Fruit fly (Drosophila melanogaster) whole organism, adult: ENCODE data around the gene CG14535.

Source experiments
- CG11617 ChIP-seq: fragments of 200-800 bp; sonication (Bioruptor generic); optimal IDR thresholded peaks from 2 replicates; lab custom pipeline; 2017; ENCODE audit warnings: mild to moderate bottlenecking, missing biosample characterization, missing genetic modification reagents, missing genetic modification characterization
- CG12768 ChIP-seq: fragments of 200-800 bp; sonication (Bioruptor generic); optimal IDR thresholded peaks from 2 replicates; lab custom pipeline; 2017; ENCODE audit warnings: missing biosample characterization, missing genetic modification characterization, mild to moderate bottlenecking, moderate library complexity, missing genetic modification reagents
- CG14711 ChIP-seq: fragments of 200-800 bp; sonication (Bioruptor generic); optimal IDR thresholded peaks from 2 replicates; lab custom pipeline; 2018; ENCODE audit warnings: missing biosample characterization, mild to moderate bottlenecking, missing genetic modification characterization, moderate library complexity
- CG1620 ChIP-seq: fragments of 200-800 bp; sonication (Bioruptor generic); optimal IDR thresholded peaks from 2 replicates; lab custom pipeline; 2016; ENCODE audit warnings: missing biosample characterization, missing genetic modification characterization
- CG33017 ChIP-seq: fragments of 200-800 bp; sonication (Bioruptor generic); optimal IDR thresholded peaks from 2 replicates; lab custom pipeline; 2018; ENCODE audit warnings: missing biosample characterization, mild to moderate bottlenecking, missing genetic modification characterization, moderate library complexity
- CG7045 ChIP-seq: fragments of 200-800 bp; sonication (Bioruptor generic); optimal IDR thresholded peaks from 2 replicates; lab custom pipeline; 2017; ENCODE audit warnings: missing biosample characterization, mild to moderate bottlenecking, missing genetic modification characterization
- CG7101 ChIP-seq: fragments of 200-800 bp; sonication (Bioruptor generic); optimal IDR thresholded peaks from 2 replicates; lab custom pipeline; 2018; ENCODE audit warnings: missing biosample characterization, mild to moderate bottlenecking, missing genetic modification characterization, moderate library complexity
- Clk ChIP-seq: fragments of 200-800 bp; sonication (Bioruptor generic); optimal IDR thresholded peaks from 2 replicates; lab custom pipeline; 2017; ENCODE audit warnings: missing biosample characterization, missing genetic modification characterization
- Crg-1 ChIP-seq: fragments of 200-800 bp; sonication (Bioruptor generic); optimal IDR thresholded peaks from 2 replicates; lab custom pipeline; 2016; ENCODE audit warnings: missing biosample characterization, missing genetic modification characterization
- Hr96 ChIP-seq: fragments of 200-800 bp; sonication (Bioruptor generic); optimal IDR thresholded peaks from 2 replicates; lab custom pipeline; 2016; ENCODE audit warnings: missing biosample characterization, missing genetic modification characterization
- Mnt ChIP-seq: fragments of 200-800 bp; sonication (Bioruptor generic); optimal IDR thresholded peaks from 2 replicates; lab custom pipeline; 2016; ENCODE audit warnings: missing biosample characterization, mild to moderate bottlenecking, missing genetic modification characterization
- bab1 ChIP-seq: fragments of 200-800 bp; sonication (Bioruptor generic); optimal IDR thresholded peaks from 3 replicates; lab custom pipeline; 2019; ENCODE audit warnings: missing biosample characterization, mild to moderate bottlenecking, missing genetic modification characterization, moderate library complexity
- cic ChIP-seq: fragments of 200-800 bp; sonication (Bioruptor generic); optimal IDR thresholded peaks from 2 replicates; lab custom pipeline; 2017; ENCODE audit warnings: missing biosample characterization, mild to moderate bottlenecking, missing genetic modification characterization, moderate library complexity
- cnc ChIP-seq, 2 experiments: fragments of >200 bp; optimal IDR thresholded peaks; 2 replicates each; lab custom pipeline; 2017
- kay ChIP-seq: fragments of 200-800 bp; sonication (Bioruptor generic); peaks from one replicate; lab custom pipeline; 2016; ENCODE audit warnings: missing biosample characterization, missing genetic modification characterization, borderline replicate concordance
- ovo ChIP-seq: fragments of 200-800 bp; sonication (Bioruptor generic); optimal IDR thresholded peaks from 2 replicates; lab custom pipeline; 2016; ENCODE audit warnings: missing biosample characterization, missing genetic modification characterization
- pad ChIP-seq: fragments of 200-800 bp; sonication (Bioruptor generic); optimal IDR thresholded peaks from 3 replicates; lab custom pipeline; 2017; ENCODE audit warnings: missing biosample characterization, missing genetic modification characterization, mild to moderate bottlenecking, moderate library complexity, missing genetic modification reagents
- tj ChIP-seq: fragments of 200-800 bp; sonication (Bioruptor generic); optimal IDR thresholded peaks from 3 replicates; lab custom pipeline; 2017; ENCODE audit warnings: missing biosample characterization, mild to moderate bottlenecking, missing genetic modification characterization, moderate library complexity
- toe ChIP-seq: fragments of 200-800 bp; sonication (Bioruptor generic); optimal IDR thresholded peaks from 2 replicates; lab custom pipeline; 2016; ENCODE audit warnings: missing biosample characterization, missing genetic modification characterization

Gene CG14535

dm6 chr2L:7868608-7869007 is 13.3 kb upstream of the CG14535 start:
- TF ChIP-seq cnc (optimal IDR thresholded peaks at IDR 0.05; lab: Kevin White, UChicago) (no peak), Hr96 (GFP tag; lab: Kevin White, UChicago) (no peak), CG33017 (tag; lab: Kevin White, UChicago) (no peak), toe (GFP tag; lab: Kevin White, UChicago) (no peak), CG11617 (GFP tag; lab: Kevin White, UChicago) (no peak), ovo (GFP tag; lab: Kevin White, UChicago) (no peak), CG14711 (tag; lab: Kevin White, UChicago) (no peak), CG12768 (GFP tag; lab: Kevin White, UChicago) (no peak), Crg-1 (GFP tag; lab: Kevin White, UChicago) (no peak), bab1 (GFP tag; lab: Kevin White, UChicago) (no peak), pad (GFP tag; lab: Kevin White, UChicago) (no peak), Clk (GFP tag; lab: Kevin White, UChicago) (no peak), CG7101 (tag; lab: Kevin White, UChicago) (no peak), CG7045 (no peak)

dm6 chr2L:7861733-7862132 is 6.5 kb upstream of the CG14535 start:
- TF ChIP-seq ovo (GFP tag; lab: Kevin White, UChicago) (no peak), CG7101 (tag; lab: Kevin White, UChicago) (no peak), toe (GFP tag; lab: Kevin White, UChicago) (no peak), Mnt (GFP tag; lab: Kevin White, UChicago) (no peak), CG11617 (GFP tag; lab: Kevin White, UChicago) (no peak), Hr96 (GFP tag; lab: Kevin White, UChicago) (no peak), CG7045 (no peak), Crg-1 (GFP tag; lab: Kevin White, UChicago) (no peak)

DNA sequence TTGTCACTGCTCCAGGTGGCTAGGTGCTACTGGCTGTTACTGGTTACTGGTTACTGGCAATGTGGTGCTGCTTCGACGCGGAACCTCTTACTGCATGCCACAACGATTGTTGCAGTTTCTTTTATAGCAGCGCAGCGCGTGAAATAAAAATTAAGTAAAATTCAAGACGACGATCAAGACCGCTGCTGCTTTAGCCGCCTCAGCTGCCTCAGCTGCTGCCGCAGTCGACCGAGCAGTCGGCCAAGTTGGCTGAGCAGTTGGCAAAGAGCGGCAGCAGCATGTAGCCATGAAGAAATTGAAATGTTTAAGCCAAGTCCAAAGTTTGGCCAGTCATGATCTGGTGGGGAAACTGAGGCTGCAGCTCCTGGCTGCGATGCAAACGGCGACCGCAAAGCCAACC is 5.5 kb upstream of the CG14535 start, which contains the start of gene TwdlE:
Gene TwdlE (minus strand): TSS at position 101 of the 400 bp plus-strand sequence.
- TF ChIP-seq ovo (GFP tag; lab: Kevin White, UChicago), result no peak
- TF ChIP-seq kay (GFP tag; lab: Kevin White, UChicago), result no peak
- TF ChIP-seq Clk (GFP tag; lab: Kevin White, UChicago), result no peak
- TF ChIP-seq Crg-1 (GFP tag; lab: Kevin White, UChicago), result no peak
- TF ChIP-seq Mnt (GFP tag; lab: Kevin White, UChicago), result no peak
- no peak for TF ChIP-seq CG33017 (tag; lab: Kevin White, UChicago)

DNA sequence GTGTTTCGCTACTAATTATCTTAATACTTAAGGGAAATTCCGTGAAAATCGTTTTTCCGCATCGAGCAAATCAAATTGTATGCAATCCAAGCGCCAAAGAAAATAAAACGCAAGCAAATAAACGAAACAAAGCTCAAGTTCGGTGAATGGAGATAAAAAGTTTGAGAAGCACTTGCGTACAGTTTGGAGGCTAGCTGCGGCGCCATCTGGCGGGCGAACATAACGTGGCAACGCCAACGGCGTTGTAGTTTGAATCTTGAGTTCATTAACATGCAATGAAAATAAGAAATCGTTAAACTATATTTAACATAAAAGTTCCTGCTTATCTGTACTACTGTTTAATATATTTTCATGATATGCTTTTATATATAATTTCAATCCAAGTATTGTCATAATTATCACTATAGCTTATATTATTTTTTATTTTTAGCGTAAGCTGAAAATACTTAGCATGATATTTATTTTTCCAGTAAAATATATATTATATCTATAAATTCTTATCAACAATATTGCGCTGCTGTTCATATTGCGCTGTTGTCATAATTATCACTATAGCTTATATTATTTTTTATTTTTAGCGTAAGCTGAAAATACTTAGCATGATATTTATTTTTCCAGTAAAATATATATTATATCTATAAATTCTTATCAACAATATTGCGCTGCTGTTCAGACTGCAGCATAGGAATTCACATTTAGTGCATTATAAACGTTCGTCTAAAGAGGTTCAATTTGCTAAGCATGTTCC is 1.3 kb upstream of the CG14535 start, which contains the start of gene lectin-28C:
Gene lectin-28C (plus strand): TSS at position 698 of the 748 bp plus-strand sequence.
- TF ChIP-seq toe (GFP tag; lab: Kevin White, UChicago), result peak; percentile 14
- peak; percentile 15 for TF ChIP-seq tj (GFP tag; lab: Kevin White, UChicago)

DNA sequence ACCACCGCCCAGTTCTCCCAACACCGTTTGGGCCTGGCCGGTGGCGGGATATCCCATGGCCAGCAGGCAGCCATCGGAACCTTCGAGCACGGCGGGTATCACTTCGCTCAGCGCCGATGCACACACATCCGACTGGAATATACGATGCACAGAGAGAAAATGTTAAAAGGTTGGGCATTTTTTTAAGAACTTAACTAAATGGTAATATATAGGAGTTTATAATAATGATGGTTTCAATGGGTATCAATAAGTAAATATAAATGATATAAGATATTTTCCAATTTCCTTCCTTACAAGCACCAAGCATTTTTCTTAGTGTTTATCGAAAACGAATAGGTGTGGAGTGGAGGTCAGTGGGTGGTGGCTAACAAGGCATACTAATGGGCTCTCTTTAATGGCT is 3.7 kb downstream of the CG14535 start:
- TF ChIP-seq CG7101 (tag; lab: Kevin White, UChicago), result no peak

DNA sequence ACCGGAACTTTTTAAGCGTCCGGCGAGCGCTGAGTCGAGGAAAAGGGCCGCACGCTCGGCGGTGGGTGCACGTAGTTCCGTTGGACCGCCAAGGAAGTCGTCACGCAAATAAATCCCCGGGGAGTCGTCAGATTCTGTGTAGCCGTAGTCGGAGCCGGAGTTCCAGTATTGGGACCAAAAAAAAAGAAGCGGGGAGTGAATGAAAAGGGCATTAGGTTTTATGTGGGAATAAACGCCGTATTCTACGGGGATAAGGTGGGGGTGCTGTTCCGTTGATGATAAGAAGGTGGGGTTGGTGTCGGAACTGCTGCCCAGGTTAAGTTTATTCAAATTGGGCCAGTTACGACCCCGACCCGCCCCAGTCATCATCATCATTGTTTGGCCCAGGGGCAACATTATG is 4.9 kb downstream of the CG14535 start:
- TF ChIP-seq CG11617 (GFP tag; lab: Kevin White, UChicago), result no peak
- no peak for TF ChIP-seq Mnt (GFP tag; lab: Kevin White, UChicago)
- no peak for TF ChIP-seq CG33017 (tag; lab: Kevin White, UChicago)
- TF ChIP-seq CG1620 (GFP tag; lab: Kevin White, UChicago), result no peak
- TF ChIP-seq CG14711 (tag; lab: Kevin White, UChicago), result no peak
- no peak for TF ChIP-seq cnc (optimal IDR thresholded peaks at IDR 0.05; lab: Kevin White, UChicago)
- TF ChIP-seq Crg-1 (GFP tag; lab: Kevin White, UChicago), result no peak
- TF ChIP-seq Clk (GFP tag; lab: Kevin White, UChicago), result no peak
- no peak for TF ChIP-seq CG12768 (GFP tag; lab: Kevin White, UChicago)
- TF ChIP-seq ovo (GFP tag; lab: Kevin White, UChicago), result no peak
- no peak for TF ChIP-seq cic (GFP tag; lab: Kevin White, UChicago)
- TF ChIP-seq Hr96 (GFP tag; lab: Kevin White, UChicago), result no peak
- no peak for TF ChIP-seq bab1 (GFP tag; lab: Kevin White, UChicago)

dm6 chr2L:7849472-7849871 is 5.8 kb downstream of the CG14535 start:
- no peak for TF ChIP-seq CG11617 (GFP tag; lab: Kevin White, UChicago)
- TF ChIP-seq CG33017 (tag; lab: Kevin White, UChicago), result no peak
- no peak for TF ChIP-seq toe (GFP tag; lab: Kevin White, UChicago)
- TF ChIP-seq pad (GFP tag; lab: Kevin White, UChicago), result no peak
- no peak for TF ChIP-seq cic (GFP tag; lab: Kevin White, UChicago)
- TF ChIP-seq CG7101 (tag; lab: Kevin White, UChicago), result no peak
- TF ChIP-seq Hr96 (GFP tag; lab: Kevin White, UChicago), result no peak
